Fruit fly (Drosophila melanogaster) whole organism, larva: ENCODE measurements around the gene woc.
A peak's percentile ranks its signal among the peaks of the same experiment; 100 is the strongest.

Experiments used
- noc ChIP-seq: fragments of 200-800 bp; sonication (Bioruptor generic); optimal IDR thresholded peaks from 3 replicates; lab custom pipeline; 2019; ENCODE audit warnings: missing biosample characterization, mild to moderate bottlenecking, missing genetic modification characterization, moderate library complexity

The woc gene

dm6 chr3R:27212979-27213580, 50.8 kb downstream of the woc start:
- TF ChIP-seq noc (tag; lab: Kevin White, UChicago) = peak; percentile 24

dm6 chr3R:27209561-27210275, 54.1 kb downstream of the woc start:
- no peak for TF ChIP-seq noc (tag; lab: Kevin White, UChicago)

- no peak for TF ChIP-seq noc (tag; lab: Kevin White, UChicago)
These were observed 55.0 kb downstream of the woc start for dm6 chr3R:27208724-27209343.
